Fruit fly (Drosophila melanogaster) ovary, adult (tissue): ENCODE data around the gene CG15286.

Experiments used
- CG17801 ChIP-seq: fragments of 200-800 bp; optimal IDR thresholded peaks from 2 replicates; lab custom pipeline; 2019; ENCODE audit warnings: missing biosample characterization, mild to moderate bottlenecking, missing genetic modification characterization, moderate library complexity; ENCODE audit not compliant: partially characterized antibody

CG15286 gene

dm6 chr2L:14372254-14372717, 34.2 kb downstream of the CG15286 start:
- TF ChIP-seq CG17801 (GFP tag; lab: Kevin White, UChicago) = no peak

dm6 chr2L:14373250-14373649, 35.2 kb downstream of the CG15286 start:
- TF ChIP-seq CG17801 (GFP tag; lab: Kevin White, UChicago) = no peak

DNA sequence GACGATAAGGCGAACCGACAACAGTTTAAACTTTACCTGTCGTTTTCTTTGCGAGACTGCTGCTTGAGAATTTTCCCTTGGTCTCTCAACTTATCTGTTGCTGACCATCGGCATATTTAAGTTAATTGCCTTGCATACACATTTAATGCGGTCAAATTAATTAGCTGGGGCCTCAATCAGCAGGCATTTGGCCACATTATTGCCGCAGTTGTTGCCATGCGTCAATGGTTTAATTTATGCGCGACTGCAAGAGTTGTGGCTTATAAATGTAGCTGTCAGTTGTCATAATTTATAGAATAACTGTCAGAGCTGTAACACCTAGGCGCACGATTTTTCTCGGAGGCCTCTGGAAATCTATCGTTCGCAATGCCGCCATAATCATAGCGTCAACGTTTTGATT, 36.0 kb downstream of the CG15286 start:
- TF ChIP-seq CG17801 (GFP tag; lab: Kevin White, UChicago) = no peak

- no peak for TF ChIP-seq CG17801 (GFP tag; lab: Kevin White, UChicago)
Observed at dm6 chr2L:14376484-14377254, 38.6 kb downstream of the CG15286 start.

dm6 chr2L:14381072-14381471, 43.0 kb downstream of the CG15286 start, which contains the start of gene ppk:
ppk (minus strand) TSS chr2L:14381172.
- TF ChIP-seq CG17801 (GFP tag; lab: Kevin White, UChicago) = no peak

- TF ChIP-seq CG17801 (GFP tag; lab: Kevin White, UChicago) = no peak
Observed at dm6 chr2L:14381881-14382280, 43.8 kb downstream of the CG15286 start.

dm6 chr2L:14386522-14386921, 48.5 kb downstream of the CG15286 start:
- no peak for TF ChIP-seq CG17801 (GFP tag; lab: Kevin White, UChicago)

dm6 chr2L:14388448-14388847, 50.4 kb downstream of the CG15286 start:
- no peak for TF ChIP-seq CG17801 (GFP tag; lab: Kevin White, UChicago)
